Fruit fly (Drosophila melanogaster) whole organism, prepupa: ENCODE measurements around the gene CG14282.

Experiments used
- CG10631 ChIP-seq: fragments of 200-800 bp; sonication (Bioruptor generic); optimal IDR thresholded peaks from 2 replicates; lab custom pipeline; 2016; ENCODE audit warnings: missing biosample characterization, missing genetic modification characterization
- CG11762 ChIP-seq: fragments of 200-800 bp; sonication (Bioruptor generic); optimal IDR thresholded peaks from 3 replicates; lab custom pipeline; 2016; ENCODE audit warnings: missing biosample characterization, missing genetic modification characterization; ENCODE audit not compliant: insufficient read depth
- CG16779 ChIP-seq: fragments of 200-800 bp; sonication (Bioruptor generic); optimal IDR thresholded peaks from 3 replicates; lab custom pipeline; 2017; ENCODE audit warnings: missing biosample characterization, mild to moderate bottlenecking, missing genetic modification characterization
- CG4318 ChIP-seq: fragments of 200-800 bp; sonication (Bioruptor generic); optimal IDR thresholded peaks from 3 replicates; lab custom pipeline; 2017; ENCODE audit warnings: missing biosample characterization, mild to moderate bottlenecking, missing genetic modification characterization
- CG8119 ChIP-seq: fragments of 200-800 bp; sonication (Bioruptor generic); IDR thresholded peaks from 3 replicates; pipeline ENCODE4 v1.3.6; 2022; ENCODE audit warnings: missing biosample characterization, missing genetic modification characterization
- CG8632 ChIP-seq: fragments of 200-800 bp; sonication (Bioruptor generic); optimal IDR thresholded peaks from 3 replicates; lab custom pipeline; 2016; ENCODE audit warnings: missing biosample characterization, missing genetic modification characterization
- CG9139 ChIP-seq: fragments of 200-800 bp; sonication (Bioruptor generic); optimal IDR thresholded peaks from 3 replicates; lab custom pipeline; 2017; ENCODE audit warnings: missing biosample characterization, mild to moderate bottlenecking, missing genetic modification characterization
- Lpt ChIP-seq: fragments of 200-800 bp; sonication (Bioruptor generic); optimal IDR thresholded peaks from 3 replicates; lab custom pipeline; 2016; ENCODE audit warnings: missing biosample characterization, missing genetic modification characterization
- fd59A ChIP-seq: fragments of 200-800 bp; sonication (Bioruptor generic); optimal IDR thresholded peaks from 2 replicates; lab custom pipeline; 2017; ENCODE audit warnings: missing biosample characterization, mild to moderate bottlenecking, missing genetic modification characterization, missing genetic modification reagents
- fd85E ChIP-seq: fragments of 200-800 bp; sonication (Bioruptor generic); optimal IDR thresholded peaks from 3 replicates; lab custom pipeline; 2016; ENCODE audit warnings: missing biosample characterization, missing genetic modification characterization
- fkh ChIP-seq: fragments of 200-800 bp; sonication (Bioruptor generic); optimal IDR thresholded peaks from 3 replicates; lab custom pipeline; 2017; ENCODE audit warnings: missing biosample characterization, mild to moderate bottlenecking, missing genetic modification characterization, moderate library complexity
- salr ChIP-seq, 2 experiments: fragments of 200-800 bp; sonication (Bioruptor generic); optimal IDR thresholded peaks; 3 replicates each; lab custom pipeline; 2016 to 2018; ENCODE audit warnings: missing biosample characterization in 2 of 2, missing genetic modification characterization in 2 of 2, mild to moderate bottlenecking in 1 of 2
- spab ChIP-seq: fragments of 200-800 bp; sonication (Bioruptor generic); optimal IDR thresholded peaks from 2 replicates; lab custom pipeline; 2017; ENCODE audit warnings: missing biosample characterization, mild to moderate bottlenecking, missing genetic modification characterization, missing genetic modification reagents

- TF ChIP-seq fd85E (GFP tag; lab: Kevin White, UChicago) (no peak), CG8632 (no peak), CG8119 (GFP tag; lab: Robert Waterston, UW) (no peak), CG10631 (GFP tag; lab: Kevin White, UChicago) (no peak), fkh (GFP tag; lab: Kevin White, UChicago) (no peak), CG4318 (no peak), CG16779 (tag; lab: Kevin White, UChicago) (no peak), fd59A (GFP tag; lab: Kevin White, UChicago) (no peak), CG9139 (GFP tag; lab: Kevin White, UChicago) (no peak), salr (GFP tag; optimal IDR thresholded peaks at IDR 0.05; lab: Kevin White, UChicago) (no peak), spab (GFP tag; lab: Kevin White, UChicago) (no peak), CG11762 (no peak), Lpt (GFP tag; lab: Kevin White, UChicago) (no peak)
Observed at dm6 chr3R:19132146-19132833, 44.5 kb upstream of the CG14282 start, which contains the start of gene Cyp12a5.
